Worm (Caenorhabditis elegans) whole organism, dauer: ENCODE data around the gene pqn-36.

Experiments used
- unc-62 ChIP-seq: sonication (generic microtip); optimal IDR thresholded peaks from 2 replicates; lab custom pipeline; 2017; ENCODE audit warnings: missing biosample characterization, missing genetic modification reagents, missing genetic modification characterization

Gene pqn-36

DNA sequence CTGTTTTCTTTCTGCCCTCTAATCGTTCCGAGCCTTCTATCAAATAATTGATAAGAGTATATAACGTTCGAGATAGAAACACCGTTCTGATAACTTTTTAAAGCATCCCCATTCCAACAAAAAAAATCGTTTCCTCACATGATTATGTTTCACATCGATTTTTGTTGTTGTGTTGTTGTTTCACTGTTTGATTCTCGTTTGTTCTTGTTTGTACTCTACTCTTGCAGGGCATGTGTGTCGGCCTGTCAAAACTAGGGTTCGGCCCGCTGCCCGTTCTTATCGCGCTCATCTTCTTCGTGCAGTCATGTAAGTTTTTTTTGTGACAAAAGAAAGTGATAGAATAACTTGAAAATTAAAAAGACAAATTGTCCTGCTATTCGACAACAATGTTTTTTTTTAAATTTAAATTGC is 49.5 kb downstream of the pqn-36 start, which contains the start of gene C33A11.2:
Gene C33A11.2 (plus strand): TSS at position 226 of the 411 bp plus-strand sequence.
- no peak for TF ChIP-seq unc-62 (GFP tag; lab: Kevin White, UChicago)

DNA sequence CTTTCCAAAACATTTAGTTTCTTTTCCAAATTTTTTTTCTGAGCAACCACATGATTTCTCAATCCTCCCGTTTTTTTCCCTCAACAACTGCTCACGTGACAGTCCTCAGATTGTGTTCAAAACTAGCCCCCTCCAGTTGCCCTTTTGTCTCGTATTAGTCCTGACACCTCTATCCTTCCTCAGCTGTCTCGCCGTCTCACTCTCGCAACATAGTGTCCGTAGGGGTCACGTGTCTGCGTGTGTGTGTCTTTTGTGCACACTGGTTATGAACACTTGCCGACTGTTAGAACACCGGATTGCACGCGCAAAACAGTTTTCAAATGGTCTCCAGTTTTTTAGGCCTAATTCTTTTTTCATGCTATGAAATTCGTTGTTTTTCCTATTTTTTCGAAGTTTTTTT is 50.1 kb downstream of the pqn-36 start:
- TF ChIP-seq unc-62 (GFP tag; lab: Kevin White, UChicago) = no peak

DNA sequence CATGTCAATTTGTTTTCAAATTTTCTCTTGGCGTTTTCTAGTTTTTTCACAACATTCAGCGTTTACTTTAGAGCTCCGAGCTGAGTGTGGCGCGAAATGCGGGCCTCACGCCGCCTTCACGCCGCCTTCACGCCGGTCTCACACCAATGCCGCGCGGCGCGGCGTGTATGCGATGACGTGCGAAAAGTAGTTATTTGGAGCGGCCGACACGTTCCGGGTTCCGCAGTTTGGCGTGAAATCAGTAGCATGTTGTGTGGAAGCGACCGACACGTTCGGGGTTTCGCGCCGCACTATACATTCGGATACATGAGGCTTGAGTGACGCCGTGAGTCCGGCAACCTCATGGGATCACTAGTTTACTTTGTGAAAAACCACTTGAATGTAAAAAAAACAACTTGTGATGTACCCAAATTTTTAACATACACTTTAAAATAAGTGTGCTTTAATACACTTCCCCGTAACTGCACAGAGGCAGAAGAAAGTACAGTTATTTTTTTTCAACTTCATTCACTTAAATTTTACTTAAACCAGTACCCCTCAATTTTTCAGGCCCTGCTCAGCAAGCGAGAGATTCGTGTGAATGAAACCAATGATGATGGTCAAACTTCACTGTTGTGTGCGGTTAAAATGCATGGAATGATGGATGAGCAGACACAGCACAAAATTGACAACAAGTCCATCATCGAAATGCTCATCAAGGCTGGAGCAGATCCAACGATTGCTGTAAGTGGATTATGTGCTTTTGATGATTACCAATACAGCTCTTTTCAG is 53.0 kb downstream of the pqn-36 start:
- no peak for TF ChIP-seq unc-62 (GFP tag; lab: Kevin White, UChicago)
